Fruit fly (Drosophila melanogaster) whole organism, wandering third instar larva: ENCODE data around the gene qjt.

Experiments
- Abd-B ChIP-seq: fragments of >200 bp; optimal IDR thresholded peaks from 2 replicates; lab custom pipeline; 2017; ENCODE audit warnings: missing biosample characterization, missing genetic modification characterization
- CG32264 ChIP-seq: fragments of 200-800 bp; sonication (Bioruptor generic); optimal IDR thresholded peaks from 2 replicates; lab custom pipeline; 2016; ENCODE audit warnings: missing biosample characterization, missing genetic modification characterization
- CG9705 ChIP-seq: fragments of 200-800 bp; sonication (Bioruptor generic); optimal IDR thresholded peaks from 2 replicates; lab custom pipeline; 2018; ENCODE audit warnings: missing biosample characterization, mild to moderate bottlenecking, missing genetic modification characterization
- CrebA ChIP-seq: fragments of 200-800 bp; sonication (Bioruptor generic); optimal IDR thresholded peaks from 2 replicates; lab custom pipeline; 2016; ENCODE audit warnings: missing biosample characterization, mild to moderate bottlenecking, missing genetic modification characterization, borderline replicate concordance
- Dfd ChIP-seq: fragments of >200 bp; optimal IDR thresholded peaks from 2 replicates; lab custom pipeline; 2017; ENCODE audit warnings: missing biosample characterization, missing genetic modification characterization
- Dif ChIP-seq: fragments of 200-275, 200-300 bp; sonication (Bioruptor generic); optimal IDR thresholded peaks from 2 replicates; lab custom pipeline; 2018; ENCODE audit warnings: missing biosample characterization, missing genetic modification characterization; ENCODE audit not compliant: partially characterized antibody
- GATAd ChIP-seq: sonication (Bioruptor generic); optimal IDR thresholded peaks from 2 replicates; lab custom pipeline; 2016; ENCODE audit warnings: missing biosample characterization, missing genetic modification characterization
- HLH106 ChIP-seq: fragments of 200-800 bp; optimal IDR thresholded peaks from 3 replicates; lab custom pipeline; 2019; ENCODE audit warnings: missing biosample characterization, mild to moderate bottlenecking, missing genetic modification characterization, moderate library complexity
- Hnf4 ChIP-seq: fragments of 200-800 bp; sonication (Bioruptor generic); optimal IDR thresholded peaks from 2 replicates; lab custom pipeline; 2016; ENCODE audit warnings: missing biosample characterization, mild to moderate bottlenecking, missing genetic modification characterization
- Hr78 ChIP-seq: fragments of >200 bp; optimal IDR thresholded peaks from 2 replicates; lab custom pipeline; 2017; ENCODE audit warnings: missing biosample characterization, missing genetic modification characterization
- Hr83 ChIP-seq: fragments of 200-300 bp; sonication (Bioruptor generic); optimal IDR thresholded peaks from 2 replicates; lab custom pipeline; 2016; ENCODE audit warnings: missing biosample characterization, mild to moderate bottlenecking, missing genetic modification characterization, moderate library complexity; ENCODE audit not compliant: poor library complexity, severe bottlenecking
- Jra ChIP-seq: sonication (Bioruptor generic); optimal IDR thresholded peaks from 2 replicates; lab custom pipeline; 2016; ENCODE audit warnings: missing biosample characterization, missing genetic modification characterization
- Mio ChIP-seq: sonication (Bioruptor generic); optimal IDR thresholded peaks from 2 replicates; lab custom pipeline; 2016; ENCODE audit warnings: missing biosample characterization, missing genetic modification characterization
- Myc ChIP-seq: fragments of >200 bp; optimal IDR thresholded peaks from 2 replicates; lab custom pipeline; 2017
- N ChIP-seq: fragments of >200 bp; optimal IDR thresholded peaks from 2 replicates; lab custom pipeline; 2018; ENCODE audit warnings: missing biosample characterization, missing external identifiers, missing genetic modification characterization
- Rel ChIP-seq, 2 experiments: fragments of 200-800 bp; sonication (Bioruptor generic) in 1 of 2; optimal IDR thresholded peaks; 2 replicates in 1 of 2; 3 replicates in 1 of 2; lab custom pipeline; 2016 to 2019; ENCODE audit warnings: mild to moderate bottlenecking in 2 of 2, missing biosample characterization in 2 of 2, missing genetic modification characterization in 2 of 2, moderate library complexity in 1 of 2
- Vsx2 ChIP-seq: fragments of 200-300, 225-300 bp; sonication (Bioruptor generic); optimal IDR thresholded peaks from 2 replicates; lab custom pipeline; 2018; ENCODE audit warnings: missing biosample characterization, missing genetic modification characterization; ENCODE audit not compliant: partially characterized antibody
- br ChIP-seq: fragments of 200-800 bp; sonication (Bioruptor generic); optimal IDR thresholded peaks from 2 replicates; lab custom pipeline; 2016; ENCODE audit warnings: missing biosample characterization, missing genetic modification characterization
- brk ChIP-seq: fragments of 200-800 bp; sonication (Bioruptor generic); optimal IDR thresholded peaks from 2 replicates; lab custom pipeline; 2016; ENCODE audit warnings: missing biosample characterization, mild to moderate bottlenecking, missing genetic modification characterization
- dl ChIP-seq, 2 experiments: fragments of 175-275, 200-275 bp in 1 of 2; fragments of 200-275 bp in 1 of 2; sonication (Bioruptor generic); optimal IDR thresholded peaks; lab custom pipeline; 2018; ENCODE audit warnings: mild to moderate bottlenecking in 2 of 2, missing biosample characterization in 2 of 2, missing genetic modification characterization in 2 of 2, moderate library complexity in 2 of 2; ENCODE audit not compliant: partially characterized antibody in 2 of 2, insufficient read depth in 1 of 2
- dmrt93B ChIP-seq: fragments of 200-800 bp; sonication (Bioruptor generic); optimal IDR thresholded peaks from 2 replicates; lab custom pipeline; 2018; ENCODE audit warnings: missing biosample characterization, mild to moderate bottlenecking, missing genetic modification characterization
- dsf ChIP-seq: sonication (Bioruptor generic); optimal IDR thresholded peaks from 2 replicates; lab custom pipeline; 2016; ENCODE audit warnings: missing biosample characterization, missing genetic modification characterization, borderline replicate concordance
- ey ChIP-seq: fragments of 200-800 bp; sonication (Bioruptor generic); optimal IDR thresholded peaks from 2 replicates; lab custom pipeline; 2016; ENCODE audit warnings: missing biosample characterization, missing genetic modification characterization
- foxo ChIP-seq, 2 experiments: fragments of 200-800 bp; sonication (Bioruptor generic); optimal IDR thresholded peaks; 2 replicates in 1 of 2; 3 replicates in 1 of 2; lab custom pipeline; 2016 to 2017; ENCODE audit warnings: missing biosample characterization in 2 of 2, missing genetic modification characterization in 2 of 2
- fru ChIP-seq: fragments of 200-800 bp; sonication (Bioruptor generic); optimal IDR thresholded peaks from 3 replicates; lab custom pipeline; 2016; ENCODE audit warnings: missing biosample characterization, mild to moderate bottlenecking, missing genetic modification characterization
- h ChIP-seq: fragments of 200-800 bp; sonication (Bioruptor generic); optimal IDR thresholded peaks from 3 replicates; lab custom pipeline; 2016; ENCODE audit warnings: missing biosample characterization, mild to moderate bottlenecking, missing genetic modification characterization
- pan ChIP-seq: fragments of >200 bp; optimal IDR thresholded peaks from 2 replicates; lab custom pipeline; 2017
- psq ChIP-seq: fragments of 200-800 bp; sonication (Bioruptor generic); optimal IDR thresholded peaks from 3 replicates; lab custom pipeline; 2017; ENCODE audit warnings: missing biosample characterization, mild to moderate bottlenecking, missing genetic modification characterization, moderate library complexity
- rgr ChIP-seq: fragments of 200-800 bp; sonication (Bioruptor generic); optimal IDR thresholded peaks from 3 replicates; lab custom pipeline; 2016; ENCODE audit warnings: missing biosample characterization, mild to moderate bottlenecking, missing genetic modification characterization
- sage ChIP-seq: fragments of 200-800 bp; sonication (Bioruptor generic); optimal IDR thresholded peaks from 2 replicates; lab custom pipeline; 2016; ENCODE audit warnings: missing biosample characterization, mild to moderate bottlenecking, missing genetic modification characterization
- tai ChIP-seq: sonication (Bioruptor generic); optimal IDR thresholded peaks from 2 replicates; lab custom pipeline; 2016; ENCODE audit warnings: missing biosample characterization, missing genetic modification characterization
- usp ChIP-seq: fragments of >200 bp; optimal IDR thresholded peaks from 2 replicates; lab custom pipeline; 2017; ENCODE audit warnings: missing biosample characterization, missing genetic modification characterization
- woc ChIP-seq: sonication (Bioruptor generic); optimal IDR thresholded peaks from 2 replicates; lab custom pipeline; 2016; ENCODE audit warnings: missing biosample characterization, mild to moderate bottlenecking, missing genetic modification characterization

The qjt gene

DNA sequence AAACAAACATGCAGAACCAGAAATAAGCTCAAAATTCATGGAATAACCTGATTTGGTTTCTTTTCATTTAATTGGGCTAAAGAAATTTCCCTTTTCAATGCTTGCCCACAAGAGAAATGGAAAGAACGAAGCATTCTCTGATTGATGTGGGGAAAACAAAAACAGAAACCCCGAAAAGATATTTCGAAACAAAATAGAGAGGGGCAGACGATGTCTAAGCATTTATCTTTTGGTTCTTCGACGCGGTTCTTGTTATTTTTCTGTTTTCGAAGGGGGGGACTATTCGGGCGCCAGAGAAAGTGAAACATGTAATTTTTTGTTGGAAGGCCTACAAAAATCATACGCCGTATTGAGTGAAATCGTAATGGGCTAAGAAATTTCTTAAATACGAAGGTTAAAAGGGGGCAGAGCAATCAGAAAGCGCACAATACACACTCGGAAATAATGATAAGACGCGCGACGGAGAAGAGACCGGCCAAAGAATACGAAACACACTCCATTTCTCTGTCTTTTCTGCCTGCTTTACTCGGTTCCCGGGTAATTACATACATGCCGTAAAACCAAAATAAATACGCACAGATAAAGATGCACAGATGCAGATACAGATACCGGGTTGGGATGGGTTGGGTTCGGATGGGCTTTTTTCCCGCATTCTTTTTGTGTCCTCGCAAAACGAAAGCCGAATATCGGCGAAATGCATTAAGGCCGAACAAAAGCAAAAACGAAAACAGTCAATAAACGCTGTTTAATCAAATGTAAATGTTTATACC is 9.9 kb downstream of the qjt start:
- no peak for TF ChIP-seq foxo (GFP tag; optimal IDR thresholded peaks at IDR 0.05; lab: Kevin White, UChicago)
- no peak for TF ChIP-seq dmrt93B (GFP tag; lab: Kevin White, UChicago)
- TF ChIP-seq N (GFP tag; lab: Kevin White, UChicago), result no peak
- TF ChIP-seq Hnf4 (GFP tag; lab: Kevin White, UChicago), result no peak
- no peak for TF ChIP-seq Hr83 (GFP tag; lab: Kevin White, UChicago)
- no peak for TF ChIP-seq GATAd (GFP tag; lab: Kevin White, UChicago)
- no peak for TF ChIP-seq dl (GFP tag; optimal IDR thresholded peaks at IDR 0.05; lab: Kevin White, UChicago; ENCODE audit: insufficient read depth in 1 of 2, partially characterized antibody in 2 of 2)
- no peak for TF ChIP-seq dsf (GFP tag; lab: Kevin White, UChicago)
- TF ChIP-seq Dif, result no peak
- TF ChIP-seq HLH106 (tag; lab: Kevin White, UChicago), result no peak
- no peak for TF ChIP-seq Abd-B (GFP tag; lab: Kevin White, UChicago)
- TF ChIP-seq woc (GFP tag; lab: Kevin White, UChicago), result no peak
- no peak for TF ChIP-seq Rel (GFP tag; optimal IDR thresholded peaks at IDR 0.05; lab: Kevin White, UChicago)
- TF ChIP-seq Rel (tag; optimal IDR thresholded peaks at IDR 0.05; lab: Kevin White, UChicago), result peak; percentile 27
- peak; percentile 10 for TF ChIP-seq br (GFP tag; lab: Kevin White, UChicago)
- TF ChIP-seq usp, result no peak
- TF ChIP-seq Hr78, result no peak
- no peak for TF ChIP-seq Myc
- no peak for TF ChIP-seq pan (lab: Kevin White, UChicago)
- no peak for TF ChIP-seq sage (GFP tag; lab: Kevin White, UChicago)
- no peak for TF ChIP-seq Mio (GFP tag; lab: Kevin White, UChicago)
- TF ChIP-seq brk (GFP tag; lab: Kevin White, UChicago), result no peak
- peak; percentile 53 for TF ChIP-seq psq
- TF ChIP-seq ey (GFP tag; lab: Kevin White, UChicago), result no peak
- TF ChIP-seq Dfd (GFP tag; lab: Kevin White, UChicago), result no peak
- TF ChIP-seq Jra, result no peak

DNA sequence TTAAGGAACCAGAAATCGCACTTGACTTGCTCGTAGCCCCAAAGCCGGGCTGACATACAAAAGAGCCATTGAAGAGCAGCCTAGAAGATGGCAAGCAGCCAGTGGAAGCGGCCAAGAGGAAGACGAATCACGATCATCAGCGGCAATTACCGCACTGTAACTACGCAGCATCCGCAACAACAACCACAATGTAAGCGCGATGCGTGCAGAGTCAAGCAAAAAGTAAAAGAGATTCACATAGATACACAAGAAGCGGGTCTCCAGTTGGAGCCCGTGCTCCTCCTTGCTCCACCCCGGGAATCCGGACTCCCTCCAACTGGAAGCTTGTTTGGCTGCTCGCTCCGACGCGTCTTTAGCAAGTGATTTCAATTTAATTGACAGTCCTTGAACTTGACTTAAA is 12.8 kb downstream of the qjt start:
- TF ChIP-seq brk (GFP tag; lab: Kevin White, UChicago), result no peak
- no peak for TF ChIP-seq CrebA (GFP tag; lab: Kevin White, UChicago)
- no peak for TF ChIP-seq Hr78
- TF ChIP-seq tai (GFP tag; lab: Kevin White, UChicago), result no peak
- no peak for TF ChIP-seq Hnf4 (GFP tag; lab: Kevin White, UChicago)
- no peak for TF ChIP-seq woc (GFP tag; lab: Kevin White, UChicago)
- TF ChIP-seq rgr, result no peak
- TF ChIP-seq fru (GFP tag; lab: Kevin White, UChicago), result no peak
- TF ChIP-seq Abd-B (GFP tag; lab: Kevin White, UChicago), result no peak
- TF ChIP-seq Jra, result no peak

DNA sequence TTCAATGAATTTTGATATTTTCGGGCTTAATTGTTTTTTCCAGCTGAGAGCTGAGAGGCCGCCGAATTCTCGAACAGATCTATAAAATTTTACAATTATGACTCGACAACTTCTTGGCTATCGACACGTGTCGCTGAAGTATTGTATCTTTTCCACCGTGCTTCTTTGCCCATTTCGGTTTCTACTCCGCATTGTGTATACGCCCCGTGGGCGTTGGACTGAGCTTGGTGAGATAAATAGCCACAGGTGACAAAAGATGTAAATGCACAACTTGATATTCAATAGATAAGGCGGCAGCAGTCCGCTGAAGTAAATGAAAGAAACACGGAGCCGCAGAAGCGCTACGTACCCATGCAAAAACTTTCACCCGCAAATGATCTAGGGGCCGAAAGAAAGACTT is 14.4 kb downstream of the qjt start:
- TF ChIP-seq woc (GFP tag; lab: Kevin White, UChicago), result no peak
- no peak for TF ChIP-seq Jra
- TF ChIP-seq Mio (GFP tag; lab: Kevin White, UChicago), result no peak
- no peak for TF ChIP-seq foxo (GFP tag; optimal IDR thresholded peaks at IDR 0.05; lab: Kevin White, UChicago)
- TF ChIP-seq rgr, result no peak
- TF ChIP-seq dl (GFP tag; optimal IDR thresholded peaks at IDR 0.05; lab: Kevin White, UChicago; ENCODE audit: insufficient read depth in 1 of 2, partially characterized antibody in 2 of 2), result no peak
- TF ChIP-seq usp, result no peak
- TF ChIP-seq Dfd (GFP tag; lab: Kevin White, UChicago), result no peak
- TF ChIP-seq dmrt93B (GFP tag; lab: Kevin White, UChicago), result no peak
- no peak for TF ChIP-seq Hr78
- TF ChIP-seq CrebA (GFP tag; lab: Kevin White, UChicago), result no peak
- TF ChIP-seq HLH106 (tag; lab: Kevin White, UChicago), result no peak
- no peak for TF ChIP-seq h
- TF ChIP-seq CG32264, result no peak
- no peak for TF ChIP-seq tai (GFP tag; lab: Kevin White, UChicago)
- no peak for TF ChIP-seq Vsx2 (GFP tag; lab: Kevin White, UChicago)
- no peak for TF ChIP-seq CG9705 (GFP tag; lab: Kevin White, UChicago)
